Worm (Caenorhabditis elegans): Measurements from ENCODE around the gene pck-1.

- TF ChIP-seq nhr-237 (tag; optimal IDR thresholded peaks at IDR 0.05) (no peak), ceh-82 (tag; optimal IDR thresholded peaks at IDR 0.05) (no peak), nhr-28 (tag; optimal IDR thresholded peaks at IDR 0.05) (no peak), nhr-12 (tag; optimal IDR thresholded peaks at IDR 0.05) (no peak)
Measured at ce11 chrIII:41484-41883, 24.6 kb downstream of the pck-1 start.

All from whole organism, L3 larva.